Fruit fly (Drosophila melanogaster): ENCODE data around the gene CG12995.

DNA sequence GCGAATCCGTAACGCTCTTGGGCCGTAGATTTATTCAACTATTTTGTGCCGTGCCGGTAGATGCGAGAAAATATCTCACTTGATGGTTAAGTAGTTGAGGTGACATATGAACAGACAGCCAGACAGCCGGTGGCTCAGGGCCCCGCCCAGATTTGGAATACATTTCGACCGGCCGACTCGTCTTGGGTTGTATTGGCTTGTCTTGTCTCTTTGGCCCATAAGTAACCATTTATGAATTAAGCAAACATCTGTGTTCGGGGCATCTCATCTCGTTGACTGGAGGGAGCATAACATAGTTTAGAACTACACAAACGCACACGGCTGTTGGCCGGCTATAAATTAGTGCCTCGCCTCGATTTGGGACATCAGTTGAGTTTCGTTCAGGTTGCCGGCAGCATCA is 3.8 kb downstream of the CG12995 start, which contains the start of gene CG32564:
- TF ChIP-seq Sin3A (optimal IDR thresholded peaks at IDR 0.05) = no peak
- TF ChIP-seq insv (optimal IDR thresholded peaks at IDR 0.05) = no peak
- TF ChIP-seq ttk (optimal IDR thresholded peaks at IDR 0.05) = no peak
- no peak for TF ChIP-seq h (optimal IDR thresholded peaks at IDR 0.05)
- TF ChIP-seq psq (optimal IDR thresholded peaks at IDR 0.05) = no peak
- no peak for TF ChIP-seq Myc (optimal IDR thresholded peaks at IDR 0.05)
